Fruit fly (Drosophila melanogaster) whole organism, prepupa: ENCODE results near the gene Cenp-C.

Experiments used
- Blimp-1 ChIP-seq: fragments of 200-800 bp; sonication (Bioruptor generic); optimal IDR thresholded peaks from 3 replicates; lab custom pipeline; 2017; ENCODE audit warnings: missing biosample characterization, missing genetic modification characterization, mild to moderate bottlenecking, moderate library complexity, missing genetic modification reagents
- CG10631 ChIP-seq: fragments of 200-800 bp; sonication (Bioruptor generic); optimal IDR thresholded peaks from 2 replicates; lab custom pipeline; 2016; ENCODE audit warnings: missing biosample characterization, missing genetic modification characterization
- CG10669 ChIP-seq: fragments of 200-800 bp; sonication (Bioruptor generic); optimal IDR thresholded peaks from 3 replicates; lab custom pipeline; 2018; ENCODE audit warnings: missing biosample characterization, mild to moderate bottlenecking, missing genetic modification characterization, moderate library complexity
- CG11294 ChIP-seq: fragments of 200-800 bp; sonication (Bioruptor generic); IDR thresholded peaks from 2 replicates; pipeline ENCODE4 v1.3.6; 2022; ENCODE audit warnings: missing biosample characterization, missing genetic modification characterization
- CG11902 ChIP-seq: fragments of 200-800 bp; sonication (Bioruptor generic); optimal IDR thresholded peaks from 3 replicates; lab custom pipeline; 2016; ENCODE audit warnings: missing biosample characterization, missing genetic modification characterization
- CG16779 ChIP-seq: fragments of 200-800 bp; sonication (Bioruptor generic); optimal IDR thresholded peaks from 3 replicates; lab custom pipeline; 2017; ENCODE audit warnings: missing biosample characterization, mild to moderate bottlenecking, missing genetic modification characterization
- CG3032 ChIP-seq: fragments of 200-800 bp; optimal IDR thresholded peaks from 2 replicates; lab custom pipeline; 2019; ENCODE audit warnings: missing biosample characterization, mild to moderate bottlenecking, missing genetic modification characterization, moderate library complexity
- CG32006 ChIP-seq: fragments of 200-800 bp; sonication (Bioruptor generic); optimal IDR thresholded peaks from 3 replicates; lab custom pipeline; 2017; ENCODE audit warnings: missing biosample characterization, mild to moderate bottlenecking, missing genetic modification characterization
- CG34406 ChIP-seq: fragments of 200-800 bp; sonication (Bioruptor generic); optimal IDR thresholded peaks from 3 replicates; lab custom pipeline; 2016; ENCODE audit warnings: missing biosample characterization, missing genetic modification characterization
- CG3919 ChIP-seq: fragments of 200-800 bp; sonication (Bioruptor generic); optimal IDR thresholded peaks from 3 replicates; lab custom pipeline; 2016; ENCODE audit warnings: missing biosample characterization, missing genetic modification characterization
- CG4318 ChIP-seq: fragments of 200-800 bp; sonication (Bioruptor generic); optimal IDR thresholded peaks from 3 replicates; lab custom pipeline; 2017; ENCODE audit warnings: missing biosample characterization, mild to moderate bottlenecking, missing genetic modification characterization
- CG6163 ChIP-seq: fragments of 200-800 bp; sonication (Bioruptor generic); IDR thresholded peaks from 3 replicates; pipeline ENCODE4 v1.3.6; 2022; ENCODE audit warnings: missing biosample characterization, missing genetic modification characterization
- CG6276 ChIP-seq: fragments of 200-800 bp; sonication (Bioruptor generic); optimal IDR thresholded peaks from 2 replicates; lab custom pipeline; 2017; ENCODE audit warnings: missing biosample characterization, mild to moderate bottlenecking, missing genetic modification characterization
- CG6792 ChIP-seq: fragments of 200-800 bp; sonication (Bioruptor generic); optimal IDR thresholded peaks from 3 replicates; lab custom pipeline; 2016; ENCODE audit warnings: missing biosample characterization, missing genetic modification characterization
- CG7368 ChIP-seq: fragments of 200-800 bp; sonication (Bioruptor generic); optimal IDR thresholded peaks from 3 replicates; lab custom pipeline; 2016; ENCODE audit warnings: missing biosample characterization, missing genetic modification characterization
- CG8119 ChIP-seq: fragments of 200-800 bp; sonication (Bioruptor generic); IDR thresholded peaks from 3 replicates; pipeline ENCODE4 v1.3.6; 2022; ENCODE audit warnings: missing biosample characterization, missing genetic modification characterization
- CG8632 ChIP-seq: fragments of 200-800 bp; sonication (Bioruptor generic); optimal IDR thresholded peaks from 3 replicates; lab custom pipeline; 2016; ENCODE audit warnings: missing biosample characterization, missing genetic modification characterization
- Eip75B ChIP-seq: fragments of 200-800 bp; sonication (Bioruptor generic); optimal IDR thresholded peaks from 3 replicates; lab custom pipeline; 2016; ENCODE audit warnings: missing biosample characterization, missing genetic modification characterization
- Eip78C ChIP-seq: fragments of 200-800 bp; sonication (Bioruptor generic); peaks from one replicate; lab custom pipeline; 2016; ENCODE audit warnings: missing biosample characterization, missing genetic modification characterization
- Ets96B ChIP-seq: fragments of 200-800 bp; optimal IDR thresholded peaks from 2 replicates; lab custom pipeline; 2019; ENCODE audit warnings: missing biosample characterization, mild to moderate bottlenecking, missing genetic modification characterization, moderate library complexity
- Hr38 ChIP-seq: sonication (Bioruptor generic); optimal IDR thresholded peaks from 2 replicates; lab custom pipeline; 2016; ENCODE audit warnings: missing biosample characterization, missing genetic modification characterization
- Hr4 ChIP-seq: fragments of 200-800 bp; sonication (Bioruptor generic); optimal IDR thresholded peaks from 3 replicates; lab custom pipeline; 2016; ENCODE audit warnings: missing biosample characterization, missing genetic modification characterization
- Lpt ChIP-seq: fragments of 200-800 bp; sonication (Bioruptor generic); optimal IDR thresholded peaks from 3 replicates; lab custom pipeline; 2016; ENCODE audit warnings: missing biosample characterization, missing genetic modification characterization
- Met ChIP-seq: fragments of 200-800 bp; sonication (Bioruptor generic); optimal IDR thresholded peaks from 3 replicates; lab custom pipeline; 2016; ENCODE audit warnings: missing biosample characterization, missing genetic modification characterization
- OdsH ChIP-seq: fragments of 200-800 bp; sonication (Bioruptor generic); optimal IDR thresholded peaks from 3 replicates; lab custom pipeline; 2016; ENCODE audit warnings: missing biosample characterization, missing genetic modification characterization
- achi ChIP-seq: fragments of 200-800 bp; sonication (Bioruptor generic); optimal IDR thresholded peaks from 3 replicates; lab custom pipeline; 2016; ENCODE audit warnings: missing biosample characterization, missing genetic modification characterization
- acj6 ChIP-seq: fragments of 200-800 bp; sonication (Bioruptor generic); optimal IDR thresholded peaks from 3 replicates; lab custom pipeline; 2016; ENCODE audit warnings: missing biosample characterization, missing genetic modification characterization
- dac ChIP-seq: fragments of 200-800 bp; sonication (Bioruptor generic); optimal IDR thresholded peaks from 2 replicates; lab custom pipeline; 2017; ENCODE audit warnings: missing biosample characterization, mild to moderate bottlenecking, missing genetic modification characterization
- eg ChIP-seq: fragments of 200-800 bp; sonication (Bioruptor generic); IDR thresholded peaks from 3 replicates; pipeline ENCODE4 v1.3.6; 2022; ENCODE audit warnings: missing biosample characterization, missing genetic modification characterization
- fd85E ChIP-seq: fragments of 200-800 bp; sonication (Bioruptor generic); optimal IDR thresholded peaks from 3 replicates; lab custom pipeline; 2016; ENCODE audit warnings: missing biosample characterization, missing genetic modification characterization
- lz ChIP-seq: fragments of 200-800 bp; sonication (Bioruptor generic); optimal IDR thresholded peaks from 3 replicates; lab custom pipeline; 2016; ENCODE audit warnings: missing biosample characterization, missing genetic modification characterization
- net ChIP-seq: fragments of 200-800 bp; sonication (Bioruptor generic); optimal IDR thresholded peaks from 3 replicates; lab custom pipeline; 2016; ENCODE audit warnings: missing biosample characterization, missing genetic modification characterization
- salr ChIP-seq, 2 experiments: fragments of 200-800 bp; sonication (Bioruptor generic); optimal IDR thresholded peaks; 3 replicates each; lab custom pipeline; 2016 to 2018; ENCODE audit warnings: missing biosample characterization in 2 of 2, missing genetic modification characterization in 2 of 2, mild to moderate bottlenecking in 1 of 2
- ss ChIP-seq, 2 experiments: fragments of 200-800 bp; sonication (Bioruptor generic); optimal IDR thresholded peaks; 2 replicates in 1 of 2; 3 replicates in 1 of 2; lab custom pipeline; 2017 to 2018; ENCODE audit warnings: mild to moderate bottlenecking in 2 of 2, missing biosample characterization in 2 of 2, missing genetic modification characterization in 2 of 2, moderate library complexity in 1 of 2
- svp ChIP-seq: fragments of 200-800 bp; sonication (Bioruptor generic); peaks from one replicate; lab custom pipeline; 2016; ENCODE audit warnings: missing biosample characterization, missing genetic modification characterization
- topi ChIP-seq: fragments of 200-800 bp; sonication (Bioruptor generic); optimal IDR thresholded peaks from 3 replicates; lab custom pipeline; 2016; ENCODE audit warnings: missing biosample characterization, missing genetic modification characterization
- vri ChIP-seq: fragments of 200-800 bp; sonication (Bioruptor generic); optimal IDR thresholded peaks from 3 replicates; lab custom pipeline; 2016; ENCODE audit warnings: missing biosample characterization, mild to moderate bottlenecking, missing genetic modification characterization

The Cenp-C gene

DNA sequence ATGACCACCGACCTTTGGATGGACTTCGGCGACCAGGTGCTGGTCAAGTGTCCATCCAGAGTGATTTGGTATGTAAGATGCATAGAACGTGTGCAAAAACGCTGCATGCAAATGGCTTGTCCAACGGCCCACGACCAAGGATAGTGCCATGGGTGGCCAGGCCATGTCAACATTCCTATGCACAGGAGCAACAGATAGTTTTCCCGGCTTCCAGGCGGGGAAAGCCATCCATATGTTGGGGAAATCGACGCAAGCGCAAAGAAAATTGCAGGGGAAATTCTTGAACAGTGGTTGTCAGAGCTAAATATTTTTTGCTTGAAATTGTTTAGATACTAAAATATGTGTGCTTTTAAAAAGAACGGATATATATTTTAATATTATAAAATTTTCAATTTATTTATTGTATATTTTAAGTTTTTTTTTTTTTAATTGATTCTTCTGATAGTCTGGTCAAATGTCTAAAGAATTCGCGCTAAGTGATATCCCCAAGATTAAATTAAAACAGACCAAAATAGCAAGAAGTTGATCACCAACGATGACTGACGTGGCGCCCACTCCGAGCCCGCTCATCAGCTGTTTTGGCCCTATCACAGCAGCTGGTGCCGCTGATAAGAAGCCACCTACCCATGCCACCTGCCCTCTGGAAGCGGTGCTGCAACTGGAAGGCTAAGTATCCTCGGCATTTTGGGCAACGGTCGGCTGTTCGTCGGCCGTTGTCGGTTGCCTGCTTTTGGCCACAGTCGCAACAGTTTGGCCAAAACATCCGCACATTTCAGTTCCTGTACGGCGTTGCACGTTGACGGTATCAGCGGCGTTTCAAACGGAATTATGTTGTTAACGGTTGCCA lies 13.7 kb downstream of the Cenp-C start, which contains the start of gene 5-HT2B:
Gene 5-HT2B, plus strand, starts transcription at position 797 of the 847 bp plus-strand sequence.
- TF ChIP-seq net (GFP tag; lab: Kevin White, UChicago) (peak; percentile 10), CG10631 (peak; percentile 40), achi (GFP tag; lab: Kevin White, UChicago) (peak; percentile 40), CG3919 (GFP tag; lab: Kevin White, UChicago) (peak; percentile 22), salr (GFP tag; optimal IDR thresholded peaks at IDR 0.05; lab: Kevin White, UChicago) (peak in 1 of 2 experiments; percentile 6), acj6 (GFP tag; lab: Kevin White, UChicago) (peak; percentile 29), OdsH (GFP tag; lab: Kevin White, UChicago) (peak; percentile 35), CG11294 (GFP tag; lab: Robert Waterston, UW) (peak; percentile 30; the same call in 1 of the 2 replicates), lz (GFP tag; lab: Kevin White, UChicago) (no peak), CG10669 (GFP tag; lab: Kevin White, UChicago) (no peak), svp (GFP tag; lab: Kevin White, UChicago) (peak; percentile 47), dac (GFP tag; lab: Kevin White, UChicago) (no peak), CG32006 (peak; percentile 64), Met (GFP tag; lab: Kevin White, UChicago) (no peak), CG3032 (tag; lab: Kevin White, UChicago) (no peak), ss (GFP tag; optimal IDR thresholded peaks at IDR 0.05; lab: Kevin White, UChicago) (no peak), Ets96B (tag; lab: Kevin White, UChicago) (peak; percentile 18), CG34406 (GFP tag; lab: Kevin White, UChicago) (no peak), CG4318 (peak; percentile 51), CG16779 (peak; percentile 7), Lpt (GFP tag; lab: Kevin White, UChicago) (no peak), CG8119 (GFP tag; lab: Robert Waterston, UW) (peak; percentile 51; the same call in 2 of the 3 replicates), CG6276 (peak; percentile 30), topi (GFP tag; lab: Kevin White, UChicago) (no peak), CG8632 (GFP tag; lab: Kevin White, UChicago) (peak; percentile 6), Eip78C (GFP tag; lab: Kevin White, UChicago) (peak; percentile 74), vri (GFP tag; lab: Kevin White, UChicago) (no peak), Hr4 (GFP tag; lab: Kevin White, UChicago) (peak; percentile 28), CG6792 (GFP tag; lab: Kevin White, UChicago) (no peak), fd85E (GFP tag; lab: Kevin White, UChicago) (no peak), CG11902 (GFP tag; lab: Kevin White, UChicago) (no peak), eg (GFP tag; lab: Robert Waterston, UW) (peak; percentile 27; the same call in 1 of the 3 replicates), Eip75B (no peak)

DNA sequence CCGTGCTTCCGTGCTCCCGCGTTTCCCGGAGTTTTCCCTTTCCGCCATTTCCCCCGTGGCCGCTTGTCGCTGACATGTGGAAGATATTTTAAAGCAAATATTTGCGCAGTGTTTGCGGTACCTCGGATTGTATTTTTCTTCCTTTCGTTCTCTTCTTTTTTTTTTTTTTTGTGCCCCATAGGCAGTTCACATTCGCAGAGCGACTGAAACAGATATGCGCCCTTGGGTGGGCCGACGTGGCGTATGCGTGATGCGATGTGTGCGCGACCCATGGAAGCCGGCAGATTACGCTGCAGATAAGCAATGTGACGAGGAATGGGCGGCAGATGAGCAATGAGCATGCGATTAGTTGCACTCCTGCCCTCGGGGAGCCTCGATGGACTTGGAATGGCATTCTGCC lies 24.0 kb downstream of the Cenp-C start:
- TF ChIP-seq Blimp-1 (GFP tag; lab: Kevin White, UChicago), result no peak
- TF ChIP-seq Eip78C (GFP tag; lab: Kevin White, UChicago), result peak; percentile 9
- peak; percentile 84 for TF ChIP-seq svp (GFP tag; lab: Kevin White, UChicago)
- TF ChIP-seq Hr38 (GFP tag; lab: Kevin White, UChicago), result no peak

DNA sequence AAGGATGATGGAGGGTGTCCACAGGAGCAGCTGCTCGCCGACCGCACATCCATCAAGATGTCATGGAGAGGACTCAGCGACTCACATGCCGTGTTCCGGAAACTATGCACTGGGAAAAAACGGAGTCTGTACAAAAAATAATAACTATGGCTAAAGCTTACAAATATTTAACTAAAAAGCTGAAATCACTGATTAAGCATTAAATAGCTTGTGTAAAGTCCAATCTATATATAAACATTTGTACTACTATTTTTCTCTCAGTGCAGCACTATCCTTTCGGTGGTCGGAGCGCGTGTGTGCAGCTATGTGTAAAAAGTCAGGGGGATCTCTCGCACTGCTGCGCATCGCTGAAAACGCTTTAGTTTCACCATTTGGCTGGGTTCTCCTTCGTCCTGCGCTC lies 32.3 kb downstream of the Cenp-C start:
- TF ChIP-seq CG6163 (GFP tag; lab: Robert Waterston, UW), result peak; percentile 53; the same call in 1 of the 3 replicates
- no peak for TF ChIP-seq CG7368
- TF ChIP-seq, all 60 proteins: peak for 1
